Fruit fly (Drosophila melanogaster) Kc167 (cell line): ENCODE results near the gene CG15465.

Experiments
- Myc ChIP-seq: fragments of >200 bp; optimal IDR thresholded peaks from 2 replicates; lab custom pipeline; 2017; ENCODE audit warnings: missing external identifiers
- Sin3A ChIP-seq: fragments of >200 bp; optimal IDR thresholded peaks from 2 replicates; lab custom pipeline; 2018; ENCODE audit warnings: missing external identifiers
- h ChIP-seq: fragments of >200 bp; optimal IDR thresholded peaks from 3 replicates; lab custom pipeline; 2018; ENCODE audit warnings: missing external identifiers
- insv ChIP-seq: fragments of >200 bp; optimal IDR thresholded peaks from 3 replicates; lab custom pipeline; 2018; ENCODE audit warnings: missing external identifiers
- psq ChIP-seq: fragments of >200 bp; optimal IDR thresholded peaks from 2 replicates; lab custom pipeline; 2017; ENCODE audit warnings: missing external identifiers
- ttk ChIP-seq: sonication (Bioruptor generic); optimal IDR thresholded peaks from 2 replicates; lab custom pipeline; 2017; ENCODE audit warnings: missing external identifiers

Gene CG15465

DNA sequence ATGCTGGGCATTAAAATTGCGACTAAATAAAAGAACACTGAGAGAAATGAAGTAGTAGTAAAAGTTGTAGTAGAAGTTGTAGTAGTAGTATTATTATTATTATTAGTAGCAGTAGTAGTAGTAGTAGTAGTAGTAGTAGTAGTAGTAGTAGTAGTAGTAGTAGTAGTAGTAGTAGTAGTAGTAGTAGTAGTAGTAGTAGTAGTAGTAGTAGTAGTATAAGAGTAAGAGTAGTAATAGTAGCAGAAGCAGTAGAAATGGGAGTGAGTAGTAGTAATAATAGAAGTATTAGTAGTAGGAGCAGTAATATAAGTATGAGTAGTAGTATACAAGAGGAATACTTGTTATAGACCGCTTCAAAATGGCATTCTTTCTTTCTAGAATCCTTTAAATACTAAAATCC is 214.4 kb downstream of the CG15465 start:
- TF ChIP-seq Myc (lab: Kevin White, UChicago): no peak
- TF ChIP-seq Sin3A: no peak
- no peak for TF ChIP-seq insv
- no peak for TF ChIP-seq ttk (lab: Kevin White, UChicago)
- no peak for TF ChIP-seq h (lab: Kevin White, UChicago)
- TF ChIP-seq psq (lab: Kevin White, UChicago): no peak

DNA sequence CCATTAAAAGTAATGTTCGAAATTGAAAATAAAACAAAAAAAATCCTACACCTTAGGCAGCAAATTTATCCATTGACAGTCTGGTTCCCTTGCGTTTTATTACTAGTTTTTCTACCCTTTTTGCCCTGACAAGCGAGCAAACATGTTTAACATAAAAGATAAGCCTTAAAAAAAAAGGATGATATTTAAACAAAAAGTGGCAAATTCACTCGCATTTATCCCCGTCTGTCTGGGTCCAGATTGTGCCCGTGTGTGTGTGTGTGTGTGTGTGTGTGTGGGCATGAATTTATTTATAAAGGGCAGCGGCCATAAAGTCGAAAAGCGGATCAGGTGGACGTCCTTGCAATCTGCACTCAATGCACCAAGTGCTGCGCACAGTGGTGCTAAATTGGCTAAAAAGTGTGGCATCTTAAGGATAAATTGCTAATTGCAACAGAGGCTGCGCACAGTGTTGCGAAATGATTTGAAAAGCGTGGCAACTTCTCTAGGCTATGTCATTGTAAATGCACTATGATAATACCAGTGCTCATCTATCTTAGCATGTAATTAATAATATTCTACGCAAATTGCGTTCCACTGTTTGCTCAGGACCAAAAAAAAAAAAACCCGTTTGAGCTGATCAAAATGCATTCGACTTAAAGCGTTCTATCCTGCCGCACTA is 215.2 kb downstream of the CG15465 start:
- no peak for TF ChIP-seq Sin3A
- no peak for TF ChIP-seq ttk (lab: Kevin White, UChicago)
